Fruit fly (Drosophila melanogaster) whole organism, embryonic: ENCODE measurements around the gene Lcp65Aa.

Experiments
- Aef1 ChIP-seq: fragments of 200-800 bp; sonication (Bioruptor generic); IDR thresholded peaks from 3 replicates; pipeline ENCODE4 v1.3.6; 2022; ENCODE audit warnings: missing biosample characterization, missing genetic modification characterization
- Asciz ChIP-seq: fragments of 200-800 bp; sonication (Bioruptor generic); optimal IDR thresholded peaks from 2 replicates; lab custom pipeline; 2017; ENCODE audit warnings: missing biosample characterization, mild to moderate bottlenecking, missing genetic modification characterization, missing genetic modification reagents
- Blimp-1 ChIP-seq: fragments of 200-800 bp; sonication (Bioruptor generic); optimal IDR thresholded peaks from 3 replicates; lab custom pipeline; 2018; ENCODE audit warnings: missing biosample characterization, missing genetic modification characterization, mild to moderate bottlenecking, moderate library complexity, missing genetic modification reagents
- CG10565 ChIP-seq: fragments of 200-800 bp; sonication (Bioruptor generic); optimal IDR thresholded peaks from 3 replicates; lab custom pipeline; 2016; ENCODE audit warnings: missing biosample characterization, mild to moderate bottlenecking, missing genetic modification characterization
- CG12104 ChIP-seq: fragments of 200-800 bp; sonication (Bioruptor generic); optimal IDR thresholded peaks from 3 replicates; lab custom pipeline; 2016; ENCODE audit warnings: missing biosample characterization, missing genetic modification characterization
- CG12155 ChIP-seq: fragments of 200-800 bp; sonication (Bioruptor generic); optimal IDR thresholded peaks from 3 replicates; lab custom pipeline; 2016; ENCODE audit warnings: missing biosample characterization, missing genetic modification characterization
- CG12219 ChIP-seq: fragments of 200-800 bp; sonication (Bioruptor generic); optimal IDR thresholded peaks from 3 replicates; lab custom pipeline; 2018; ENCODE audit warnings: missing biosample characterization, mild to moderate bottlenecking, missing genetic modification characterization
- CG12769 ChIP-seq: fragments of 200-800 bp; sonication (Bioruptor generic); optimal IDR thresholded peaks from 2 replicates; lab custom pipeline; 2019; ENCODE audit warnings: missing biosample characterization, mild to moderate bottlenecking, missing genetic modification characterization, moderate library complexity
- CG13296 ChIP-seq: fragments of 200-800 bp; sonication (Bioruptor generic); optimal IDR thresholded peaks from 3 replicates; lab custom pipeline; 2018; ENCODE audit warnings: missing biosample characterization, mild to moderate bottlenecking, missing genetic modification characterization
- CG15601 ChIP-seq: fragments of 200-800 bp; sonication (Bioruptor generic); optimal IDR thresholded peaks from 3 replicates; lab custom pipeline; 2019; ENCODE audit warnings: missing biosample characterization, mild to moderate bottlenecking, missing genetic modification characterization, moderate library complexity
- CG18011 ChIP-seq: fragments of 200-800 bp; sonication (Bioruptor generic); optimal IDR thresholded peaks from 2 replicates; lab custom pipeline; 2017; ENCODE audit warnings: missing biosample characterization, missing genetic modification characterization, mild to moderate bottlenecking, moderate library complexity, missing genotype
- CG31224 ChIP-seq: fragments of 200-800 bp; sonication (Bioruptor generic); IDR thresholded peaks from 2 replicates; pipeline ENCODE4 v1.3.6; 2022; ENCODE audit warnings: missing biosample characterization, missing genetic modification characterization
- CG34376 ChIP-seq: fragments of 200-800 bp; sonication (Bioruptor generic); optimal IDR thresholded peaks from 2 replicates; lab custom pipeline; 2018; ENCODE audit warnings: missing biosample characterization, mild to moderate bottlenecking, missing genetic modification characterization
- CG4854 ChIP-seq: fragments of 200-800 bp; sonication (Bioruptor generic); optimal IDR thresholded peaks from 2 replicates; lab custom pipeline; 2016; ENCODE audit warnings: missing biosample characterization, missing genetic modification characterization, inconsistent platforms
- CG6175 ChIP-seq: fragments of 200-800 bp; sonication (Bioruptor generic); IDR thresholded peaks from 3 replicates; pipeline ENCODE4 v1.3.6; 2022; ENCODE audit warnings: missing biosample characterization, missing genetic modification characterization
- CG6254 ChIP-seq: fragments of 200-800 bp; sonication (Bioruptor generic); optimal IDR thresholded peaks from 3 replicates; lab custom pipeline; 2017; ENCODE audit warnings: mild to moderate bottlenecking, missing biosample characterization, missing genetic modification reagents, missing genetic modification characterization
- CG6683 ChIP-seq: fragments of 200-800 bp; sonication (Bioruptor generic); optimal IDR thresholded peaks from 2 replicates; lab custom pipeline; 2017; ENCODE audit warnings: missing biosample characterization, mild to moderate bottlenecking, missing genetic modification characterization, missing genetic modification reagents
- CG8089 ChIP-seq: fragments of 200-800 bp; sonication (Bioruptor generic); optimal IDR thresholded peaks from 3 replicates; lab custom pipeline; 2016; ENCODE audit warnings: missing biosample characterization, missing genetic modification characterization
- CG8478 ChIP-seq: fragments of >200 bp; optimal IDR thresholded peaks from 2 replicates; lab custom pipeline; 2018
- CG9609 ChIP-seq: fragments of 200-800 bp; sonication (Bioruptor generic); optimal IDR thresholded peaks from 3 replicates; lab custom pipeline; 2016; ENCODE audit warnings: missing biosample characterization, missing genetic modification characterization
- Camta ChIP-seq: fragments of 200-800 bp; sonication (Bioruptor generic); optimal IDR thresholded peaks from 2 replicates; lab custom pipeline; 2016; ENCODE audit warnings: missing biosample characterization, missing genetic modification characterization
- CkIIα-i1 ChIP-seq: fragments of 200-800 bp; sonication (Bioruptor generic); IDR thresholded peaks from 2 replicates; pipeline ENCODE4 v1.3.6; 2022; ENCODE audit warnings: missing biosample characterization, missing genetic modification characterization
- Dbx ChIP-seq: fragments of 200-800 bp; sonication (Bioruptor generic); IDR thresholded peaks from 3 replicates; pipeline ENCODE4 v1.3.6; 2022; ENCODE audit warnings: missing biosample characterization, missing genetic modification characterization
- Fer2 ChIP-seq: fragments of 200-800 bp; sonication (Bioruptor generic); optimal IDR thresholded peaks from 2 replicates; lab custom pipeline; 2018; ENCODE audit warnings: missing biosample characterization, mild to moderate bottlenecking, missing genetic modification characterization, moderate library complexity
- Gug ChIP-seq: fragments of 200-800 bp; sonication (Bioruptor generic); IDR thresholded peaks from 4 replicates; pipeline ENCODE4 v1.3.6; 2022; ENCODE audit warnings: missing biosample characterization, missing genetic modification characterization
- Lim3 ChIP-seq: fragments of 200-800 bp; sonication (Bioruptor generic); IDR thresholded peaks from 2 replicates; pipeline ENCODE4 v1.3.6; 2022; ENCODE audit warnings: missing biosample characterization, missing genetic modification characterization
- Max ChIP-seq: fragments of 200-800 bp; sonication (Bioruptor generic); optimal IDR thresholded peaks from 2 replicates; lab custom pipeline; 2016; ENCODE audit warnings: missing biosample characterization, mild to moderate bottlenecking, missing genetic modification characterization
- Oli ChIP-seq: fragments of 200-800 bp; sonication (Bioruptor generic); optimal IDR thresholded peaks from 2 replicates; lab custom pipeline; 2018; ENCODE audit warnings: missing biosample characterization, mild to moderate bottlenecking, missing genetic modification characterization, moderate library complexity
- Ptx1 ChIP-seq: fragments of 200-800 bp; sonication (Bioruptor generic); IDR thresholded peaks from 2 replicates; pipeline ENCODE4 v1.3.6; 2022; ENCODE audit warnings: missing biosample characterization, missing genetic modification characterization
- Sry-β ChIP-seq: fragments of 200-800 bp; sonication (Bioruptor generic); optimal IDR thresholded peaks from 2 replicates; lab custom pipeline; 2018; ENCODE audit warnings: missing biosample characterization, mild to moderate bottlenecking, missing genetic modification characterization, moderate library complexity
- Sry-δ ChIP-seq: fragments of 200-800 bp; sonication (Bioruptor generic); optimal IDR thresholded peaks from 2 replicates; lab custom pipeline; 2016; ENCODE audit warnings: missing biosample characterization, missing genetic modification characterization
- ase ChIP-seq: fragments of 200-800 bp; sonication (Bioruptor generic); IDR thresholded peaks from 3 replicates; pipeline ENCODE4 v1.3.6; 2022; ENCODE audit warnings: missing biosample characterization, missing genetic modification characterization
- fd96Cb ChIP-seq: fragments of 200-800 bp; sonication (Bioruptor generic); optimal IDR thresholded peaks from 2 replicates; lab custom pipeline; 2018; ENCODE audit warnings: missing biosample characterization, mild to moderate bottlenecking, missing genetic modification characterization, moderate library complexity
- fru ChIP-seq: fragments of >200 bp; optimal IDR thresholded peaks from 2 replicates; lab custom pipeline; 2017
- gfzf ChIP-seq: fragments of 200-800 bp; sonication (Bioruptor generic); optimal IDR thresholded peaks from 2 replicates; lab custom pipeline; 2016; ENCODE audit warnings: missing biosample characterization, mild to moderate bottlenecking, missing genetic modification characterization, moderate library complexity
- grau ChIP-seq: fragments of 200-800 bp; optimal IDR thresholded peaks from 3 replicates; lab custom pipeline; 2019; ENCODE audit warnings: missing biosample characterization, mild to moderate bottlenecking, missing genetic modification characterization, moderate library complexity
- klu ChIP-seq: fragments of 200-800 bp; sonication (Bioruptor generic); IDR thresholded peaks from 2 replicates; pipeline ENCODE4 v1.3.6; 2022; ENCODE audit warnings: missing biosample characterization, missing genetic modification characterization
- nerfin-2 ChIP-seq: fragments of 200-800 bp; sonication (Bioruptor generic); IDR thresholded peaks from 2 replicates; pipeline ENCODE4 v1.3.6; 2022; ENCODE audit warnings: missing biosample characterization, missing genetic modification characterization; ENCODE audit not compliant: partially characterized antibody
- oc ChIP-seq: fragments of 200-800 bp; sonication (Bioruptor generic); optimal IDR thresholded peaks from 2 replicates; lab custom pipeline; 2018; ENCODE audit warnings: missing biosample characterization, mild to moderate bottlenecking, missing genetic modification characterization, moderate library complexity
- salm ChIP-seq: fragments of 200-800 bp; sonication (Bioruptor generic); optimal IDR thresholded peaks from 2 replicates; lab custom pipeline; 2018; ENCODE audit warnings: missing biosample characterization, mild to moderate bottlenecking, missing genetic modification characterization
- sd ChIP-seq: fragments of 200-800 bp; sonication (Bioruptor generic); optimal IDR thresholded peaks from 3 replicates; lab custom pipeline; 2018; ENCODE audit warnings: missing biosample characterization, mild to moderate bottlenecking, missing genetic modification characterization, moderate library complexity
- slbo ChIP-seq: fragments of 200-800 bp; sonication (Bioruptor generic); IDR thresholded peaks from 2 replicates; pipeline ENCODE4 v1.3.6; 2022; ENCODE audit warnings: missing biosample characterization, missing genetic modification characterization
- ssp ChIP-seq: fragments of 200-800 bp; sonication (Bioruptor generic); IDR thresholded peaks from 2 replicates; pipeline ENCODE4 v1.3.6; 2022; ENCODE audit warnings: missing biosample characterization, missing genetic modification characterization
- sug ChIP-seq: fragments of 200-800 bp; optimal IDR thresholded peaks from 2 replicates; lab custom pipeline; 2019; ENCODE audit warnings: missing biosample characterization, mild to moderate bottlenecking, missing genetic modification characterization, moderate library complexity
- tin ChIP-seq: fragments of 200-800 bp; sonication (Bioruptor generic); optimal IDR thresholded peaks from 3 replicates; lab custom pipeline; 2016; ENCODE audit warnings: missing biosample characterization, missing genetic modification characterization
- tna ChIP-seq: fragments of 200-800 bp; sonication (Bioruptor generic); IDR thresholded peaks from 2 replicates; pipeline ENCODE4 v1.3.6; 2022; ENCODE audit warnings: missing biosample characterization, missing genetic modification characterization; ENCODE audit not compliant: partially characterized antibody
- trem ChIP-seq: fragments of 200-800 bp; optimal IDR thresholded peaks from 3 replicates; lab custom pipeline; 2019; ENCODE audit warnings: missing biosample characterization, mild to moderate bottlenecking, missing genetic modification characterization, moderate library complexity
- trh ChIP-seq: fragments of 200-800 bp; sonication (Bioruptor generic); optimal IDR thresholded peaks from 2 replicates; lab custom pipeline; 2016; ENCODE audit warnings: missing biosample characterization, missing genetic modification characterization
- zfh1 ChIP-seq: fragments of 200-800 bp; sonication (Bioruptor generic); IDR thresholded peaks from 3 replicates; pipeline ENCODE4 v1.3.6; 2022; ENCODE audit warnings: missing biosample characterization, missing genetic modification characterization

Lcp65Aa gene

DNA sequence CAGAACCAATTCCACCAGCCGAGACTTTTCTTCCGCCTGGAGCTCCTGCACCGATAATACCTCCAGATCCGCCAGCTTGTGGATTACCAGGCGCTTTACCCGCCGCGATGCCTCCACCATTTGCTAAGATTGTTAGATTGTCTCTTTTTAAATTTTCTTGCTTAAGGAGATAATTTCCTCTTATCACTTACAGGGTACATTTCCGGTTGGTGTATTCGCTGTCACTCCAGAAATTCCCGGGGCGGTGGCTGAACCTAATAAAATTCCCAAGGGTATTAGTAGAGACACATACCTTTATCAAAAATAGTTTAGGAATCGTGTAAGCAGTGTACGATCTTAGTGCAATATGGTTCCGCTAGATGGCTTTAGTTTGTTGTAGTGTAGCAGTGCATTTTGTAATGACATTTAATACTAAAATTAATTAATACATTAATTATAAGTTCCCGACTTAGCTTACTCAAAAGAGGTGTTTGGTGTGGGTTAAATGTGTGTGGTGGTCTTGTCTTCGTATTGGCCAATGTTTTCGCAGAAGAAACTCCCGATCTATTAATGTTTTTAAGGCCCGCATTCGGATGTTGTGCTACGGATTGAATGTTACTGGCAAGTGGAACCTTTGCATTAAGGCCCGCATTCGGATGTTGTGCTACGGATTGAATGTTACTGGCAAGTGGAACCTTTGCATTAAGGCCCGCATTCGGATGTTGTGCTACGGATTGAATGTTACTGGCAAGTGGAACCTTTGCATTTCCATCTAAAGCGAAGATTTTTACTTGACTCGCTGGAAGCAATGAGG is 26.3 kb upstream of the Lcp65Aa start (continued):
- TF ChIP-seq Oli (tag; lab: Kevin White, UChicago) (peak; percentile 40), ssp (GFP tag; lab: Robert Waterston, UW) (peak; percentile 96), Dbx (peak; percentile 83), CkIIα-i1 (GFP tag; lab: Robert Waterston, UW) (no peak; the same call in 1 of the 2 replicates), CG6175 (GFP tag; lab: Robert Waterston, UW) (peak; percentile 81), CG31224 (GFP tag; lab: Robert Waterston, UW) (peak; percentile 68), CG34376 (GFP tag; lab: Kevin White, UChicago) (peak; percentile 87), Max (GFP tag; lab: Kevin White, UChicago) (peak; percentile 40), CG10565 (GFP tag; lab: Kevin White, UChicago) (peak; percentile 24), CG8478 (lab: Kevin White, UChicago) (no peak), zfh1 (GFP tag; lab: Robert Waterston, UW) (peak; percentile 88), gfzf (GFP tag; lab: Kevin White, UChicago) (peak; percentile 26), Sry-β (GFP tag; lab: Kevin White, UChicago) (peak; percentile 62), Blimp-1 (GFP tag; lab: Kevin White, UChicago) (peak; percentile 42), trh (GFP tag; lab: Kevin White, UChicago) (peak; percentile 30), tna (GFP tag; lab: Robert Waterston, UW) (no peak), CG12155 (GFP tag; lab: Kevin White, UChicago) (peak; percentile 59), CG4854 (GFP tag; lab: Kevin White, UChicago) (peak; percentile 77), fd96Cb (peak; percentile 32), CG8089 (peak; percentile 59), CG12104 (GFP tag; lab: Kevin White, UChicago) (peak; percentile 75), Camta (GFP tag; lab: Kevin White, UChicago) (peak; percentile 92), trem (tag; lab: Kevin White, UChicago) (peak; percentile 41), slbo (peak; percentile 71), sd (peak; percentile 10), CG13296 (peak; percentile 85), salm (peak; percentile 54), Lim3 (GFP tag; lab: Robert Waterston, UW) (no peak), CG12219 (peak; percentile 76), sug (tag; lab: Kevin White, UChicago) (no peak), oc (tag; lab: Kevin White, UChicago) (peak; percentile 12), tin (GFP tag; lab: Kevin White, UChicago) (peak; percentile 69), Fer2 (tag; lab: Kevin White, UChicago) (peak; percentile 20), Asciz (GFP tag; lab: Kevin White, UChicago) (peak; percentile 83), ase (GFP tag; lab: Robert Waterston, UW) (peak; percentile 79), fru (lab: Kevin White, UChicago) (no peak), CG6683 (GFP tag; lab: Kevin White, UChicago) (peak; percentile 61), Ptx1 (GFP tag; lab: Robert Waterston, UW) (peak; percentile 78), CG15601 (tag; lab: Kevin White, UChicago) (peak; percentile 53), klu (peak; percentile 53; the same call in 1 of the 2 replicates), nerfin-2 (GFP tag; lab: Robert Waterston, UW) (no peak), CG18011 (GFP tag; lab: Kevin White, UChicago) (no peak), CG9609 (peak; percentile 21), CG6254 (GFP tag; lab: Kevin White, UChicago) (peak; percentile 99), Gug (GFP tag; lab: Robert Waterston, UW) (peak; percentile 20; the same call in 1 of the 4 replicates), Sry-δ (peak; percentile 31), Aef1 (0 out of 3 replicates have a peak, but pooled peaks have one; percentile 14), CG12769 (tag; lab: Kevin White, UChicago) (peak; percentile 88), grau (peak; percentile 52)
